Fruit fly (Drosophila melanogaster) whole organism, embryonic: ENCODE results near the gene CG6398.

Source experiments
- Abd-B ChIP-seq: fragments of 200-800 bp; sonication (Bioruptor generic); optimal IDR thresholded peaks from 2 replicates; lab custom pipeline; 2018; ENCODE audit warnings: missing biosample characterization, mild to moderate bottlenecking, missing genetic modification characterization, moderate library complexity
- CG11456 ChIP-seq: fragments of 200-800 bp; sonication (Bioruptor generic); IDR thresholded peaks from 3 replicates; pipeline ENCODE4 v1.3.6; 2022; ENCODE audit warnings: missing biosample characterization, missing genetic modification characterization
- CG12769 ChIP-seq: fragments of 200-800 bp; sonication (Bioruptor generic); optimal IDR thresholded peaks from 2 replicates; lab custom pipeline; 2019; ENCODE audit warnings: missing biosample characterization, mild to moderate bottlenecking, missing genetic modification characterization, moderate library complexity
- CG13296 ChIP-seq: fragments of 200-800 bp; sonication (Bioruptor generic); optimal IDR thresholded peaks from 3 replicates; lab custom pipeline; 2018; ENCODE audit warnings: missing biosample characterization, mild to moderate bottlenecking, missing genetic modification characterization
- CG14667 ChIP-seq: fragments of 200-800 bp; sonication (Bioruptor generic); IDR thresholded peaks from 2 replicates; pipeline ENCODE4 v1.3.6; 2022; ENCODE audit warnings: missing biosample characterization, missing genetic modification characterization
- CG14710 ChIP-seq: fragments of 200-800 bp; sonication (Bioruptor generic); optimal IDR thresholded peaks from 3 replicates; lab custom pipeline; 2019; ENCODE audit warnings: missing biosample characterization, mild to moderate bottlenecking, missing genetic modification characterization, moderate library complexity
- CG17568 ChIP-seq: fragments of 200-800 bp; sonication (Bioruptor generic); optimal IDR thresholded peaks from 2 replicates; lab custom pipeline; 2018; ENCODE audit warnings: missing biosample characterization, mild to moderate bottlenecking, missing genetic modification characterization, moderate library complexity
- CG2120 ChIP-seq: fragments of 200-800 bp; sonication (Bioruptor generic); optimal IDR thresholded peaks from 3 replicates; lab custom pipeline; 2016; ENCODE audit warnings: missing biosample characterization, missing genetic modification characterization
- CG2712 ChIP-seq: fragments of 200-800 bp; optimal IDR thresholded peaks from 3 replicates; lab custom pipeline; 2019; ENCODE audit warnings: missing biosample characterization, mild to moderate bottlenecking, missing genetic modification characterization, moderate library complexity
- CG4820 ChIP-seq: fragments of 200-800 bp; sonication (Bioruptor generic); optimal IDR thresholded peaks from 3 replicates; lab custom pipeline; 2016; ENCODE audit warnings: missing biosample characterization, missing genetic modification characterization
- CG5180 ChIP-seq: fragments of 200-800 bp; sonication (Bioruptor generic); optimal IDR thresholded peaks from 3 replicates; lab custom pipeline; 2017; ENCODE audit warnings: missing biosample characterization, missing genetic modification characterization, mild to moderate bottlenecking, moderate library complexity, missing genetic modification reagents
- CG5245 ChIP-seq: fragments of 200-800 bp; sonication (Bioruptor generic); optimal IDR thresholded peaks from 3 replicates; lab custom pipeline; 2016; ENCODE audit warnings: missing biosample characterization, missing genetic modification characterization
- CG7839 ChIP-seq: fragments of 200-800 bp; sonication (Bioruptor generic); optimal IDR thresholded peaks from 3 replicates; lab custom pipeline; 2018; ENCODE audit warnings: missing biosample characterization, mild to moderate bottlenecking, missing genetic modification characterization, moderate library complexity
- CG7987 ChIP-seq: fragments of 200-800 bp; sonication (Bioruptor generic); optimal IDR thresholded peaks from 2 replicates; lab custom pipeline; 2018; ENCODE audit warnings: missing biosample characterization, mild to moderate bottlenecking, missing genetic modification characterization, moderate library complexity
- CG8089 ChIP-seq: fragments of 200-800 bp; sonication (Bioruptor generic); optimal IDR thresholded peaks from 3 replicates; lab custom pipeline; 2016; ENCODE audit warnings: missing biosample characterization, missing genetic modification characterization
- CG8281 ChIP-seq: fragments of 200-800 bp; sonication (Bioruptor generic); optimal IDR thresholded peaks from 2 replicates; lab custom pipeline; 2018; ENCODE audit warnings: missing biosample characterization, mild to moderate bottlenecking, missing genetic modification characterization, moderate library complexity
- CG8290 ChIP-seq, 3 experiments: fragments of 200-800 bp; sonication (Bioruptor generic); optimal IDR thresholded peaks; 2 replicates each; lab custom pipeline; 2016 to 2019; ENCODE audit warnings: missing biosample characterization in 3 of 3, missing genetic modification characterization in 3 of 3, mild to moderate bottlenecking in 2 of 3, moderate library complexity in 1 of 3
- CG8388 ChIP-seq: fragments of 200-800 bp; sonication (Bioruptor generic); optimal IDR thresholded peaks from 2 replicates; lab custom pipeline; 2019; ENCODE audit warnings: missing biosample characterization, mild to moderate bottlenecking, missing genetic modification characterization, moderate library complexity
- CG8478 ChIP-seq: fragments of >200 bp; optimal IDR thresholded peaks from 2 replicates; lab custom pipeline; 2018
- CG9817 ChIP-seq: fragments of 200-800 bp; sonication (Bioruptor generic); optimal IDR thresholded peaks from 2 replicates; lab custom pipeline; 2018; ENCODE audit warnings: missing biosample characterization, mild to moderate bottlenecking, missing genetic modification characterization, moderate library complexity
- CTCF ChIP-seq: fragments of 200-800 bp; sonication (Bioruptor generic); optimal IDR thresholded peaks from 2 replicates; lab custom pipeline; 2017; ENCODE audit warnings: missing biosample characterization, mild to moderate bottlenecking, missing genetic modification characterization, moderate library complexity
- Chrac-16 ChIP-seq: fragments of 200-800 bp; sonication (Bioruptor generic); optimal IDR thresholded peaks from 3 replicates; lab custom pipeline; 2016; ENCODE audit warnings: missing biosample characterization, missing genetic modification characterization
- D19A ChIP-seq: fragments of 200-800 bp; optimal IDR thresholded peaks from 3 replicates; lab custom pipeline; 2019; ENCODE audit warnings: missing biosample characterization, mild to moderate bottlenecking, missing genetic modification characterization, moderate library complexity
- Dp ChIP-seq: fragments of 200-800 bp; sonication (Bioruptor generic); optimal IDR thresholded peaks from 2 replicates; lab custom pipeline; 2018; ENCODE audit warnings: missing biosample characterization, mild to moderate bottlenecking, missing genetic modification characterization, moderate library complexity
- Ets65A ChIP-seq: fragments of 200-800 bp; sonication (Bioruptor generic); peaks from one replicate; lab custom pipeline; 2016; ENCODE audit warnings: missing biosample characterization, missing genetic modification characterization
- HmgZ ChIP-seq: fragments of 200-800 bp; sonication (Bioruptor generic); optimal IDR thresholded peaks from 2 replicates; lab custom pipeline; 2018; ENCODE audit warnings: missing biosample characterization, mild to moderate bottlenecking, missing genetic modification characterization
- Hr3 ChIP-seq: fragments of 200-800 bp; sonication (Bioruptor generic); optimal IDR thresholded peaks from 3 replicates; lab custom pipeline; 2016; ENCODE audit warnings: missing biosample characterization, missing genetic modification characterization
- MBD-R2 ChIP-seq: fragments of 200-800 bp; sonication (Bioruptor generic); IDR thresholded peaks from 2 replicates; pipeline ENCODE4 v1.3.6; 2022; ENCODE audit warnings: missing biosample characterization, missing genetic modification characterization
- MTF-1 ChIP-seq: fragments of 200-800 bp; sonication (Bioruptor generic); optimal IDR thresholded peaks from 2 replicates; lab custom pipeline; 2018; ENCODE audit warnings: missing biosample characterization, mild to moderate bottlenecking, missing genetic modification characterization, borderline replicate concordance
- Meics ChIP-seq: fragments of 200-800 bp; sonication (Bioruptor generic); optimal IDR thresholded peaks from 2 replicates; lab custom pipeline; 2017; ENCODE audit warnings: missing biosample characterization, mild to moderate bottlenecking, missing genetic modification characterization
- NFAT ChIP-seq: fragments of 200-800 bp; sonication (Bioruptor generic); IDR thresholded peaks from 2 replicates; pipeline ENCODE4 v1.3.6; 2022; ENCODE audit warnings: missing biosample characterization, missing genetic modification characterization
- Nf-YC ChIP-seq: fragments of 200-800 bp; optimal IDR thresholded peaks from 3 replicates; lab custom pipeline; 2019; ENCODE audit warnings: missing biosample characterization, mild to moderate bottlenecking, missing genetic modification characterization, moderate library complexity
- Rfx ChIP-seq: fragments of 200-800 bp; sonication (Bioruptor generic); IDR thresholded peaks from 2 replicates; pipeline ENCODE4 v1.3.6; 2022; ENCODE audit warnings: missing biosample characterization, missing genetic modification characterization
- Sox102F ChIP-seq: fragments of 200-800 bp; sonication (Bioruptor generic); optimal IDR thresholded peaks from 2 replicates; lab custom pipeline; 2018; ENCODE audit warnings: missing biosample characterization, mild to moderate bottlenecking, missing genetic modification characterization, moderate library complexity
- Sry-β ChIP-seq: fragments of 200-800 bp; sonication (Bioruptor generic); optimal IDR thresholded peaks from 2 replicates; lab custom pipeline; 2018; ENCODE audit warnings: missing biosample characterization, mild to moderate bottlenecking, missing genetic modification characterization, moderate library complexity
- Xbp1 ChIP-seq: fragments of 200-800 bp; sonication (Bioruptor generic); optimal IDR thresholded peaks from 3 replicates; lab custom pipeline; 2016; ENCODE audit warnings: missing biosample characterization, mild to moderate bottlenecking, missing genetic modification characterization
- cg ChIP-seq: fragments of 200-800 bp; sonication (Bioruptor generic); optimal IDR thresholded peaks from 3 replicates; lab custom pipeline; 2019; ENCODE audit warnings: missing biosample characterization, mild to moderate bottlenecking, missing genetic modification characterization, moderate library complexity
- chif ChIP-seq, 2 experiments: fragments of 200-800 bp; sonication (Bioruptor generic); optimal IDR thresholded peaks; 3 replicates each; lab custom pipeline; 2016; ENCODE audit warnings: missing biosample characterization in 2 of 2, missing genetic modification characterization in 2 of 2
- chinmo ChIP-seq: fragments of 200-800 bp; sonication (Bioruptor generic); IDR thresholded peaks from 4 replicates; pipeline ENCODE4 v1.3.6; 2022; ENCODE audit warnings: missing biosample characterization, missing genetic modification characterization; ENCODE audit not compliant: partially characterized antibody
- disco-r ChIP-seq: fragments of 200-800 bp; sonication (Bioruptor generic); optimal IDR thresholded peaks from 2 replicates; lab custom pipeline; 2016; ENCODE audit warnings: missing biosample characterization, missing genetic modification characterization
- dpn ChIP-seq, 2 experiments: fragments of 200-800 bp; sonication (Bioruptor generic); optimal IDR thresholded peaks; 3 replicates each; lab custom pipeline; 2016; ENCODE audit warnings: missing biosample characterization in 2 of 2, missing genetic modification characterization in 2 of 2
- dysf ChIP-seq: fragments of 200-800 bp; sonication (Bioruptor generic); IDR thresholded peaks from 3 replicates; pipeline ENCODE4 v1.3.6; 2022; ENCODE audit warnings: missing biosample characterization, missing genetic modification characterization
- fd3F ChIP-seq: fragments of 200-800 bp; sonication (Bioruptor generic); optimal IDR thresholded peaks from 2 replicates; lab custom pipeline; 2018; ENCODE audit warnings: missing biosample characterization, mild to moderate bottlenecking, missing genetic modification characterization, moderate library complexity
- ham ChIP-seq: fragments of 200-800 bp; sonication (Bioruptor generic); IDR thresholded peaks from 2 replicates; pipeline ENCODE4 v1.3.6; 2022; ENCODE audit warnings: missing biosample characterization, missing genetic modification characterization
- knrl ChIP-seq: fragments of 200-800 bp; sonication (Bioruptor generic); IDR thresholded peaks from 3 replicates; pipeline ENCODE4 v1.3.6; 2022; ENCODE audit warnings: missing biosample characterization, missing genetic modification characterization; ENCODE audit not compliant: partially characterized antibody
- lmd ChIP-seq: fragments of 200-800 bp; sonication (Bioruptor generic); IDR thresholded peaks from 2 replicates; pipeline ENCODE4 v1.3.6; 2022; ENCODE audit warnings: missing biosample characterization, missing genetic modification characterization
- scrt ChIP-seq: fragments of 200-800 bp; sonication (Bioruptor generic); optimal IDR thresholded peaks from 2 replicates; lab custom pipeline; 2018; ENCODE audit warnings: missing biosample characterization, mild to moderate bottlenecking, missing genetic modification characterization, moderate library complexity
- sens ChIP-seq: fragments of 200-800 bp; sonication (Bioruptor generic); peaks from one replicate; lab custom pipeline; 2016; ENCODE audit warnings: missing biosample characterization, missing genetic modification characterization
- stwl ChIP-seq: fragments of 200-800 bp; sonication (Bioruptor generic); optimal IDR thresholded peaks from 3 replicates; lab custom pipeline; 2018; ENCODE audit warnings: missing biosample characterization, mild to moderate bottlenecking, missing genetic modification characterization, moderate library complexity
- twi ChIP-seq: fragments of 200-800 bp; optimal IDR thresholded peaks from 2 replicates; lab custom pipeline; 2019; ENCODE audit warnings: missing biosample characterization, mild to moderate bottlenecking, missing genetic modification characterization, moderate library complexity
- vfl ChIP-seq: fragments of 200-800 bp; sonication (Bioruptor generic); optimal IDR thresholded peaks from 2 replicates; lab custom pipeline; 2016; ENCODE audit warnings: missing biosample characterization, missing genetic modification characterization

CG6398 gene

dm6 chrX:17820252-17820651 lies 10.4 kb upstream of the CG6398 start (continued):
- peak; percentile 90 for TF ChIP-seq chinmo (GFP tag; lab: Robert Waterston, UW)
- TF ChIP-seq CG14710 (tag; lab: Kevin White, UChicago) = peak; percentile 4
- peak; percentile 19; the same call in 1 of the 2 replicates for TF ChIP-seq MBD-R2 (GFP tag; lab: Robert Waterston, UW)
- TF ChIP-seq Nf-YC = peak; percentile 29
- TF ChIP-seq CG13296 (GFP tag; lab: Kevin White, UChicago) = no peak
- no peak for TF ChIP-seq disco-r (GFP tag; lab: Kevin White, UChicago)
- TF ChIP-seq CG12769 (tag; lab: Kevin White, UChicago) = peak; percentile 31
- TF ChIP-seq dpn (GFP tag; optimal IDR thresholded peaks at IDR 0.05; lab: Kevin White, UChicago) = peak in 1 of 2 experiments; percentile 56
- TF ChIP-seq Sox102F (GFP tag; lab: Kevin White, UChicago) = peak; percentile 29
- peak; percentile 48 for TF ChIP-seq NFAT
- peak; percentile 98 for TF ChIP-seq CTCF (GFP tag; lab: Kevin White, UChicago)
- TF ChIP-seq Ets65A (GFP tag; lab: Kevin White, UChicago) = peak; percentile 95
- TF ChIP-seq Chrac-16 (GFP tag; lab: Kevin White, UChicago) = peak; percentile 27
- peak; percentile 62 for TF ChIP-seq sens
- peak; percentile 13 to 29 for TF ChIP-seq chif (GFP tag; optimal IDR thresholded peaks at IDR 0.05; lab: Kevin White, UChicago)
- peak; percentile 8 for TF ChIP-seq CG8089 (GFP tag; lab: Kevin White, UChicago)
- TF ChIP-seq MTF-1 (GFP tag; lab: Kevin White, UChicago) = no peak
- no peak for TF ChIP-seq CG8281
- no peak for TF ChIP-seq CG14667 (GFP tag; lab: Robert Waterston, UW)
- peak; percentile 76 for TF ChIP-seq HmgZ (tag; lab: Kevin White, UChicago)
- TF ChIP-seq Rfx (GFP tag; lab: Robert Waterston, UW) = peak; percentile 72
- peak; percentile 33 for TF ChIP-seq CG2712 (tag; lab: Kevin White, UChicago)
- no peak for TF ChIP-seq scrt (GFP tag; lab: Kevin White, UChicago)
- TF ChIP-seq CG4820 (GFP tag; lab: Kevin White, UChicago) = peak; percentile 22
- TF ChIP-seq CG8290 (GFP tag; optimal IDR thresholded peaks at IDR 0.05; lab: Kevin White, UChicago) = peak; percentile 2
- TF ChIP-seq CG8290 (tag; optimal IDR thresholded peaks at IDR 0.05; lab: Kevin White, UChicago) = peak in 1 of 2 experiments; percentile 79
- TF ChIP-seq stwl (tag; lab: Kevin White, UChicago) = peak; percentile 31
- TF ChIP-seq CG11456 (GFP tag; lab: Robert Waterston, UW) = peak; percentile 80; the same call in 2 of the 3 replicates
- no peak for TF ChIP-seq ham (GFP tag; lab: Robert Waterston, UW)
- peak; percentile 42; the same call in 1 of the 3 replicates for TF ChIP-seq dysf (GFP tag; lab: Robert Waterston, UW)
- TF ChIP-seq Hr3 (GFP tag; lab: Kevin White, UChicago) = peak; percentile 19
- TF ChIP-seq vfl = no peak
- TF ChIP-seq CG9817 (tag; lab: Kevin White, UChicago) = peak; percentile 57
- peak; percentile 5 for TF ChIP-seq CG8478 (lab: Kevin White, UChicago)
- TF ChIP-seq knrl (GFP tag; lab: Robert Waterston, UW) = peak; percentile 66; the same call in 1 of the 3 replicates
- TF ChIP-seq Abd-B (GFP tag; lab: Kevin White, UChicago) = peak; percentile 31
- TF ChIP-seq cg = peak; percentile 23
- TF ChIP-seq fd3F = no peak
- no peak for TF ChIP-seq lmd (GFP tag; lab: Robert Waterston, UW)
- TF ChIP-seq Xbp1 = peak; percentile 66
- TF ChIP-seq Meics (GFP tag; lab: Kevin White, UChicago) = no peak
- peak; percentile 27 for TF ChIP-seq CG5245
- TF ChIP-seq CG8388 (GFP tag; lab: Kevin White, UChicago) = no peak
- TF ChIP-seq Sry-β (GFP tag; lab: Kevin White, UChicago) = no peak
- TF ChIP-seq CG7987 = peak; percentile 1
- peak; percentile 7 for TF ChIP-seq Dp (GFP tag; lab: Kevin White, UChicago)
- TF ChIP-seq D19A (tag; lab: Kevin White, UChicago) = no peak
- no peak for TF ChIP-seq twi
- peak; percentile 47 for TF ChIP-seq CG7839 (tag; lab: Kevin White, UChicago)
- peak; percentile 38 for TF ChIP-seq CG2120
- no peak for TF ChIP-seq CG5180 (GFP tag; lab: Kevin White, UChicago)
- no peak for TF ChIP-seq CG17568 (GFP tag; lab: Kevin White, UChicago)
